Worm (Caenorhabditis elegans) whole organism, L4 larva: ENCODE data around the gene klf-2.

Source experiments
- F10B5.3 ChIP-seq: sonication (generic microtip); optimal IDR thresholded peaks from 2 replicates; lab custom pipeline; 2016; ENCODE audit warnings: mild to moderate bottlenecking, missing genetic modification characterization, missing compliant biosample characterization
- F49E8.2 ChIP-seq: sonication (generic microtip); optimal IDR thresholded peaks from 2 replicates; lab custom pipeline; 2016; ENCODE audit warnings: missing compliant biosample characterization, mild to moderate bottlenecking, missing genetic modification characterization, borderline replicate concordance
- T20F7.1 ChIP-seq: fragments of 200-800 bp; sonication (Bioruptor generic); optimal IDR thresholded peaks from 2 replicates; lab custom pipeline; 2018; ENCODE audit warnings: mild to moderate bottlenecking, missing genetic modification characterization, missing compliant biosample characterization
- Y48G9A.11 ChIP-seq: fragments of 200-800 bp; sonication (Bioruptor generic); IDR thresholded peaks from 2 replicates; pipeline ENCODE4 v1.3.6; 2022; ENCODE audit warnings: missing genetic modification reagents, missing genetic modification characterization, missing compliant biosample characterization
- Y75B8A.6 ChIP-seq: fragments of 200-800 bp; sonication (Bioruptor generic); IDR thresholded peaks from 2 replicates; pipeline ENCODE4 v1.3.6; 2022; ENCODE audit warnings: missing genetic modification reagents, missing genetic modification characterization, missing compliant biosample characterization
- aha-1 ChIP-seq: fragments of 150-350 bp; peaks from one replicate; lab custom pipeline; 2014; ENCODE audit warnings: missing biosample characterization, missing genetic modification characterization
- ceh-32 ChIP-seq: sonication (generic microtip); optimal IDR thresholded peaks from 2 replicates; lab custom pipeline; 2016; ENCODE audit warnings: mild to moderate bottlenecking, missing genetic modification characterization, missing compliant biosample characterization; ENCODE audit not compliant: poor library complexity
- ceh-44 ChIP-seq: fragments of 200-800 bp; sonication (Bioruptor generic); IDR thresholded peaks from 2 replicates; pipeline ENCODE4 v1.3.6; 2022; ENCODE audit warnings: missing genetic modification reagents, missing genetic modification characterization, missing compliant biosample characterization
- ceh-62 ChIP-seq: sonication (generic microtip); optimal IDR thresholded peaks from 2 replicates; lab custom pipeline; 2017; ENCODE audit warnings: missing biosample characterization, missing genetic modification characterization
- ceh-82 ChIP-seq: sonication (generic microtip); optimal IDR thresholded peaks from 2 replicates; lab custom pipeline; 2017; ENCODE audit warnings: missing biosample characterization, missing genetic modification characterization
- ces-1 ChIP-seq: fragments of 150-350 bp; sonication (generic microtip); optimal IDR thresholded peaks from 4 replicates; lab custom pipeline; 2014; ENCODE audit warnings: missing biosample characterization, missing genetic modification reagents, missing genetic modification characterization
- cey-2 ChIP-seq: sonication (generic microtip); optimal IDR thresholded peaks from 3 replicates; lab custom pipeline; 2017; ENCODE audit warnings: missing genetic modification characterization, mild to moderate bottlenecking, missing compliant biosample characterization, antibody characterized with exemption, borderline replicate concordance; ENCODE audit not compliant: insufficient read depth
- dmd-6 ChIP-seq: fragments of 200-800 bp; sonication (Bioruptor generic); IDR thresholded peaks from 2 replicates; pipeline ENCODE4 v1.3.6; 2022; ENCODE audit warnings: missing genetic modification reagents, missing genetic modification characterization, missing compliant biosample characterization
- dpl-1 ChIP-seq: fragments of 150-350 bp; optimal IDR thresholded peaks from 2 replicates; lab custom pipeline; 2014; ENCODE audit warnings: missing biosample characterization, missing genetic modification reagents, missing genetic modification characterization
- dve-1 ChIP-seq: sonication (generic microtip); optimal IDR thresholded peaks from 2 replicates; lab custom pipeline; 2017; ENCODE audit warnings: antibody characterized with exemption, mild to moderate bottlenecking, missing genetic modification characterization, missing compliant biosample characterization; ENCODE audit not compliant: insufficient read depth
- egl-27 ChIP-seq: sonication (generic microtip); optimal IDR thresholded peaks from 3 replicates; lab custom pipeline; 2017; ENCODE audit warnings: missing biosample characterization, missing genetic modification reagents, missing genetic modification characterization
- egl-43 ChIP-seq: fragments of 200-800 bp; sonication (Bioruptor generic); IDR thresholded peaks from 2 replicates; pipeline ENCODE4 v1.3.6; 2022; ENCODE audit warnings: missing genetic modification reagents, missing genetic modification characterization, missing compliant biosample characterization
- fkh-10 ChIP-seq: fragments of 150-350 bp; optimal IDR thresholded peaks from 2 replicates; lab custom pipeline; 2014; ENCODE audit warnings: missing biosample characterization, missing genetic modification reagents, missing genetic modification characterization
- hlh-11 ChIP-seq: fragments of 200-800 bp; sonication (Bioruptor generic); optimal IDR thresholded peaks from 2 replicates; lab custom pipeline; 2018; ENCODE audit warnings: mild to moderate bottlenecking, missing genetic modification characterization, missing compliant biosample characterization
- hlh-30 ChIP-seq: sonication (generic microtip); optimal IDR thresholded peaks from 2 replicates; lab custom pipeline; 2017; ENCODE audit warnings: antibody characterized with exemption, mild to moderate bottlenecking, missing genetic modification characterization, missing compliant biosample characterization; ENCODE audit not compliant: insufficient read depth
- hmg-1.1 ChIP-seq: fragments of 200-800 bp; sonication (Bioruptor generic); IDR thresholded peaks from 2 replicates; pipeline ENCODE4 v1.3.6; 2022; ENCODE audit warnings: missing genetic modification reagents, missing genetic modification characterization, missing compliant biosample characterization
- lin-15B ChIP-seq: fragments of 150-350 bp; sonication (generic microtip); optimal IDR thresholded peaks from 3 replicates; lab custom pipeline; 2014; ENCODE audit warnings: missing biosample characterization, missing genetic modification characterization
- lin-38 ChIP-seq: fragments of 200-800 bp; sonication (Bioruptor generic); IDR thresholded peaks from 2 replicates; pipeline ENCODE4 v1.3.6; 2022; ENCODE audit warnings: missing genetic modification reagents, missing genetic modification characterization, missing compliant biosample characterization
- lsy-2 ChIP-seq, 2 experiments: fragments of 150-350 bp in 1 of 2; sonication (generic microtip) in 1 of 2; optimal IDR thresholded peaks; 2 replicates each; lab custom pipeline; 2014 to 2017; ENCODE audit warnings: missing biosample characterization in 2 of 2, missing genetic modification characterization in 2 of 2
- mep-1 ChIP-seq: fragments of 150-350 bp; sonication (generic microtip); optimal IDR thresholded peaks from 3 replicates; lab custom pipeline; 2014; ENCODE audit warnings: missing biosample characterization, missing genetic modification characterization
- mes-2 ChIP-seq: sonication (generic microtip); optimal IDR thresholded peaks from 2 replicates; lab custom pipeline; 2016; ENCODE audit warnings: missing genotype, mild to moderate bottlenecking, missing genetic modification characterization, missing compliant biosample characterization; ENCODE audit not compliant: poor library complexity, severe bottlenecking
- mxl-2 ChIP-seq: fragments of 200-800 bp; sonication (Bioruptor generic); conservative IDR thresholded peaks from 2 replicates; pipeline ENCODE4 v1.3.6; 2022; ENCODE audit warnings: missing genetic modification reagents, missing genetic modification characterization, missing compliant biosample characterization
- nhr-111 ChIP-seq: fragments of 200-800 bp; sonication (Bioruptor generic); optimal IDR thresholded peaks from 2 replicates; lab custom pipeline; 2018; ENCODE audit warnings: mild to moderate bottlenecking, missing genetic modification characterization, missing compliant biosample characterization
- nhr-6 ChIP-seq: fragments of 150-350 bp; optimal IDR thresholded peaks from 2 replicates; lab custom pipeline; 2014; ENCODE audit warnings: missing biosample characterization, missing genetic modification characterization
- pha-4 ChIP-seq, 2 experiments: fragments of 150-350 bp in 1 of 2; fragments of 200-800 bp in 1 of 2; sonication (Bioruptor generic) in 1 of 2; IDR thresholded peaks in 1 of 2; optimal IDR thresholded peaks in 1 of 2; 2 replicates each; pipeline versions ENCODE4 v1.3.6 to Lab custom; 2014 to 2022; ENCODE audit warnings: missing genetic modification characterization in 2 of 2, missing genetic modification reagents in 2 of 2, missing biosample characterization in 1 of 2, missing compliant biosample characterization in 1 of 2
- rbr-2 ChIP-seq: sonication (generic microtip); optimal IDR thresholded peaks from 2 replicates; lab custom pipeline; 2016; ENCODE audit warnings: missing genotype, missing genetic modification characterization, missing compliant biosample characterization
- sdz-12 ChIP-seq: fragments of 200-800 bp; sonication (Bioruptor generic); optimal IDR thresholded peaks from 2 replicates; lab custom pipeline; 2018; ENCODE audit warnings: mild to moderate bottlenecking, missing genetic modification characterization, missing compliant biosample characterization
- snpc-4 ChIP-seq: fragments of 150-350 bp; optimal IDR thresholded peaks from 2 replicates; lab custom pipeline; 2014; ENCODE audit warnings: missing biosample characterization, missing genetic modification characterization
- unc-62 ChIP-seq, 3 experiments: fragments of 150-350 bp in 1 of 3; sonication (generic microtip); optimal IDR thresholded peaks in 2 of 3; peaks in 1 of 3; 1 replicate in 1 of 3; 2 replicates in 2 of 3; lab custom pipeline; 2014 to 2017; ENCODE audit warnings: missing biosample characterization in 3 of 3, missing genetic modification characterization in 3 of 3, missing genetic modification reagents in 3 of 3, missing genotype in 1 of 3
- zfp-2 ChIP-seq: sonication (generic microtip); optimal IDR thresholded peaks from 2 replicates; lab custom pipeline; 2016; ENCODE audit warnings: mild to moderate bottlenecking, missing genetic modification characterization, missing compliant biosample characterization
- zfp-3 ChIP-seq: fragments of 200-800 bp; sonication (Bioruptor generic); conservative IDR thresholded peaks from 2 replicates; pipeline ENCODE4 v1.3.6; 2022; ENCODE audit warnings: missing genetic modification reagents, missing genetic modification characterization, missing compliant biosample characterization
- zip-11 ChIP-seq: fragments of 200-800 bp; sonication (Bioruptor generic); IDR thresholded peaks from 2 replicates; pipeline ENCODE4 v1.3.6; 2022; ENCODE audit warnings: missing genetic modification characterization, missing compliant biosample characterization

The klf-2 gene

ce11 chrV:20693968-20694367 lies 8.5 kb downstream of the klf-2 start (continued):
- TF ChIP-seq mxl-2 (GFP tag; lab: Robert Waterston, UW) (peak; percentile 51; the same call in 1 of the 2 replicates), F10B5.3 (tag; lab: Kevin White, UChicago) (no peak), hlh-30 (tag; lab: Kevin White, UChicago) (peak; percentile 0), ceh-62 (no peak), zfp-2 (tag; lab: Kevin White, UChicago) (peak; percentile 11), nhr-111 (GFP tag; lab: Kevin White, UChicago) (no peak), lsy-2 (tag; optimal IDR thresholded peaks at IDR 0.05; lab: Kevin White, UChicago) (peak in 1 of 2 experiments; percentile 57), Y75B8A.6 (peak; percentile 71; the same call in 1 of the 2 replicates), hlh-11 (tag; lab: Kevin White, UChicago) (peak; percentile 47), unc-62 (GFP tag; optimal IDR thresholded peaks at IDR 0.05 in 1 of 2; lab: Kevin White, UChicago) (no peak), unc-62 (tag; optimal IDR thresholded peaks at IDR 0.05; lab: Kevin White, UChicago) (no peak), cey-2 (tag; lab: Kevin White, UChicago) (no peak), egl-43 (GFP tag; lab: Robert Waterston, UW) (peak; percentile 95), dmd-6 (GFP tag; lab: Robert Waterston, UW) (peak; percentile 65), rbr-2 (peak; percentile 56), pha-4 (GFP tag; IDR thresholded peaks at IDR 0.05; lab: Robert Waterston, UW) (peak; percentile 88), pha-4 (tag; optimal IDR thresholded peaks at IDR 0.05; lab: Kevin White, UChicago) (no peak), egl-27 (no peak), ceh-44 (GFP tag; lab: Robert Waterston, UW) (peak; percentile 89), sdz-12 (GFP tag; lab: Kevin White, UChicago) (peak; percentile 60), ceh-32 (tag; lab: Kevin White, UChicago) (no peak)

- TF ChIP-seq aha-1 (peak; percentile 42), zfp-3 (no peak)
Observed at ce11 chrV:20698266-20698665, 12.8 kb downstream of the klf-2 start, which contains the start of gene F53F8.7. TSS of gene F53F8.7 (minus strand) at chrV:20698366.

- peak; percentile 23 for TF ChIP-seq snpc-4 (tag; lab: Kevin White, UChicago)
- TF ChIP-seq F49E8.2 (tag; lab: Kevin White, UChicago), result peak; percentile 18
- TF ChIP-seq Y48G9A.11 (GFP tag; lab: Robert Waterston, UW), result peak; percentile 9; the same call in 1 of the 2 replicates
Observed at ce11 chrV:20698837-20699236, 13.4 kb downstream of the klf-2 start.

ce11 chrV:20703998-20704572 lies 18.6 kb downstream of the klf-2 start, which contains the start of the genes F53F8.5 and F53F8.6:
TSS of gene F53F8.5 (minus strand) at chrV:20704049.
TSS of gene F53F8.6 (plus strand) at chrV:20704227.
- TF ChIP-seq ceh-82 (tag; lab: Kevin White, UChicago), result no peak
- no peak for TF ChIP-seq fkh-10 (GFP tag; lab: Kevin White, UChicago)
- no peak for TF ChIP-seq lin-15B (tag; lab: Kevin White, UChicago)
- TF ChIP-seq nhr-6, result peak; percentile 29
- peak; percentile 27 for TF ChIP-seq mep-1 (tag; lab: Kevin White, UChicago)
- TF ChIP-seq lsy-2 (tag; optimal IDR thresholded peaks at IDR 0.05; lab: Kevin White, UChicago), result peak in 1 of 2 experiments; percentile 66
- TF ChIP-seq mes-2 (tag; lab: Kevin White, UChicago), result peak; percentile 74
- no peak for TF ChIP-seq zip-11
- peak; percentile 31; the same call in 1 of the 2 replicates for TF ChIP-seq hmg-1.1
- TF ChIP-seq ces-1 (GFP tag; lab: Kevin White, UChicago), result peak; percentile 12
- peak; percentile 96 for TF ChIP-seq T20F7.1 (GFP tag; lab: Kevin White, UChicago)
- no peak for TF ChIP-seq F49E8.2 (tag; lab: Kevin White, UChicago)
- peak; percentile 53 for TF ChIP-seq dve-1 (tag; lab: Kevin White, UChicago)
- peak; percentile 27; the same call in 1 of the 2 replicates for TF ChIP-seq lin-38 (GFP tag; lab: Robert Waterston, UW)
- no peak for TF ChIP-seq egl-27
- TF ChIP-seq Y48G9A.11 (GFP tag; lab: Robert Waterston, UW), result peak; percentile 97
- TF ChIP-seq hlh-30 (tag; lab: Kevin White, UChicago), result peak; percentile 46
- TF ChIP-seq dpl-1 (GFP tag; lab: Kevin White, UChicago), result peak; percentile 85
